Fruit fly (Drosophila melanogaster): ENCODE measurements around the gene Or98a.

DNA sequence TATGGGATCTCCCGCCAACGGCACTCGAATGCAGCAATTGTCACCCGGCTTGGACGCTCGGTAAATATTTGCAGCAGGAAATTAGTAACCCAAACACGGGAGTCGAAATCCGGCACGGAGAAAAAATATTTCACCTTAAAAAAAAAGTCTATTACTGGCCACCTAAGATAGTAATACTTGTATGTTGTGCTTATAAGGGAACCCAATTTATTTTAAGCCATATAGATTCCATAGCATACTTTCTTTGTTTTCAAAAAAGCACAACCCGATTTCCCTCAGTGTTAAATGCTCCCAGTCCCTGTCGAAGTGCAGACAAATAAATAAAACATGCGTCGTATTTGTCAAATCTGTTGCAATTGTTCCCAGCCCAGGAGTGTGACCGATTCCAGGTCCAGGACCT is 19.6 kb upstream of the Or98a start:
- no peak for TF ChIP-seq psq (optimal IDR thresholded peaks at IDR 0.05)
- TF ChIP-seq CG8478 (optimal IDR thresholded peaks at IDR 0.05) = no peak
- TF ChIP-seq usp (GFP tag; optimal IDR thresholded peaks at IDR 0.05) = no peak
- TF ChIP-seq Dll (optimal IDR thresholded peaks at IDR 0.05) = no peak

All from whole organism.